Worm (Caenorhabditis elegans) whole organism, late embryonic: ENCODE results near the gene R11D1.4.

ENCODE experiments used
- K02D7.2 ChIP-seq: sonication (generic microtip); optimal IDR thresholded peaks from 2 replicates; lab custom pipeline; 2017; ENCODE audit warnings: mild to moderate bottlenecking, missing genetic modification characterization, missing compliant biosample characterization
- ama-1 ChIP-seq: fragments of 150-350 bp; optimal IDR thresholded peaks from 2 replicates; lab custom pipeline; 2014
- elt-4 ChIP-seq: sonication (generic microtip); optimal IDR thresholded peaks from 2 replicates; lab custom pipeline; 2016; ENCODE audit warnings: missing genetic modification characterization, missing compliant biosample characterization
- nhr-11 ChIP-seq: fragments of 150-350 bp; optimal IDR thresholded peaks from 2 replicates; lab custom pipeline; 2014; ENCODE audit warnings: missing biosample characterization, missing genetic modification characterization
- pha-4 ChIP-seq: fragments of 150-350 bp; optimal IDR thresholded peaks from 2 replicates; lab custom pipeline; 2018; ENCODE audit warnings: missing biosample characterization, missing genetic modification reagents, missing genetic modification characterization

- no peak for TF ChIP-seq elt-4
- TF ChIP-seq nhr-11 (tag; lab: Kevin White, UChicago) = no peak
- TF ChIP-seq K02D7.2 (tag; lab: Kevin White, UChicago) = no peak
- TF ChIP-seq pha-4 = no peak
- no peak for TF ChIP-seq ama-1
These were observed 46.6 kb downstream of the R11D1.4 start for ce11 chrV:12667397-12667796.
